Fruit fly (Drosophila melanogaster) Kc167 (cell line): ENCODE measurements around the gene CG33687.

Source experiments
- Myc ChIP-seq: fragments of >200 bp; optimal IDR thresholded peaks from 2 replicates; lab custom pipeline; 2017; ENCODE audit warnings: missing external identifiers
- Sin3A ChIP-seq: fragments of >200 bp; optimal IDR thresholded peaks from 2 replicates; lab custom pipeline; 2018; ENCODE audit warnings: missing external identifiers
- h ChIP-seq: fragments of >200 bp; optimal IDR thresholded peaks from 3 replicates; lab custom pipeline; 2018; ENCODE audit warnings: missing external identifiers
- insv ChIP-seq: fragments of >200 bp; optimal IDR thresholded peaks from 3 replicates; lab custom pipeline; 2018; ENCODE audit warnings: missing external identifiers
- psq ChIP-seq: fragments of >200 bp; optimal IDR thresholded peaks from 2 replicates; lab custom pipeline; 2017; ENCODE audit warnings: missing external identifiers
- ttk ChIP-seq: sonication (Bioruptor generic); optimal IDR thresholded peaks from 2 replicates; lab custom pipeline; 2017; ENCODE audit warnings: missing external identifiers

- no peak for TF ChIP-seq insv
- TF ChIP-seq Sin3A (lab: Kevin White, UChicago) = no peak
- TF ChIP-seq h (lab: Kevin White, UChicago) = no peak
- no peak for TF ChIP-seq Myc
- TF ChIP-seq psq (lab: Kevin White, UChicago) = no peak
- TF ChIP-seq ttk (lab: Kevin White, UChicago) = no peak
Measured at dm6 chr3L:16158322-16158721, 39.3 kb upstream of the CG33687 start.
